Fruit fly (Drosophila melanogaster) whole organism, embryonic: ENCODE results near the gene CG34135.
A peak's percentile ranks its signal among the peaks of the same experiment; 100 is the strongest.

Experiments
- Awh ChIP-seq: fragments of 200-800 bp; sonication (Bioruptor generic); IDR thresholded peaks from 2 replicates; pipeline ENCODE4, ENCODE4 v1.3.6; 2022; ENCODE audit warnings: missing biosample characterization, missing genetic modification characterization
- Blimp-1 ChIP-seq: fragments of 200-800 bp; sonication (Bioruptor generic); optimal IDR thresholded peaks from 3 replicates; lab custom pipeline; 2018; ENCODE audit warnings: missing biosample characterization, missing genetic modification characterization, mild to moderate bottlenecking, moderate library complexity, missing genetic modification reagents
- CG11504 ChIP-seq: fragments of 200-800 bp; sonication (Bioruptor generic); optimal IDR thresholded peaks from 3 replicates; lab custom pipeline; 2019; ENCODE audit warnings: missing biosample characterization, mild to moderate bottlenecking, missing genetic modification characterization, moderate library complexity
- CG12659 ChIP-seq: fragments of 200-800 bp; sonication (Bioruptor generic); optimal IDR thresholded peaks from 3 replicates; lab custom pipeline; 2017; ENCODE audit warnings: mild to moderate bottlenecking, missing biosample characterization, missing genetic modification reagents, missing genetic modification characterization
- CG1647 ChIP-seq: fragments of 200-800 bp; sonication (Bioruptor generic); optimal IDR thresholded peaks from 3 replicates; lab custom pipeline; 2016; ENCODE audit warnings: missing biosample characterization, missing genetic modification characterization
- CG16779 ChIP-seq: fragments of 200-800 bp; sonication (Bioruptor generic); IDR thresholded peaks from 2 replicates; pipeline ENCODE4 v1.3.6; 2022; ENCODE audit warnings: missing biosample characterization, missing genetic modification characterization
- CG17568 ChIP-seq: fragments of 200-800 bp; sonication (Bioruptor generic); optimal IDR thresholded peaks from 2 replicates; lab custom pipeline; 2018; ENCODE audit warnings: missing biosample characterization, mild to moderate bottlenecking, missing genetic modification characterization, moderate library complexity
- CG18476 ChIP-seq: fragments of 200-800 bp; sonication (Bioruptor generic); optimal IDR thresholded peaks from 2 replicates; lab custom pipeline; 2016; ENCODE audit warnings: missing biosample characterization, mild to moderate bottlenecking, missing genetic modification characterization
- CG2678 ChIP-seq: fragments of 200-800 bp; sonication (Bioruptor generic); optimal IDR thresholded peaks from 3 replicates; lab custom pipeline; 2019; ENCODE audit warnings: missing biosample characterization, mild to moderate bottlenecking, missing genetic modification characterization, moderate library complexity
- CG3847 ChIP-seq: fragments of 200-800 bp; sonication (Bioruptor generic); IDR thresholded peaks from 2 replicates; pipeline ENCODE4 v1.3.6; 2022; ENCODE audit warnings: missing biosample characterization, missing genetic modification characterization
- CG4404 ChIP-seq: fragments of 200-800 bp; sonication (Bioruptor generic); IDR thresholded peaks from 2 replicates; pipeline ENCODE4 v1.3.6; 2022; ENCODE audit warnings: missing biosample characterization, missing genetic modification characterization
- CG4820 ChIP-seq: fragments of 200-800 bp; sonication (Bioruptor generic); optimal IDR thresholded peaks from 3 replicates; lab custom pipeline; 2016; ENCODE audit warnings: missing biosample characterization, missing genetic modification characterization
- CG6683 ChIP-seq: fragments of 200-800 bp; sonication (Bioruptor generic); optimal IDR thresholded peaks from 2 replicates; lab custom pipeline; 2017; ENCODE audit warnings: missing biosample characterization, mild to moderate bottlenecking, missing genetic modification characterization, missing genetic modification reagents
- CG6813 ChIP-seq: fragments of 200-800 bp; sonication (Bioruptor generic); optimal IDR thresholded peaks from 2 replicates; lab custom pipeline; 2017; ENCODE audit warnings: missing biosample characterization, missing genetic modification characterization, mild to moderate bottlenecking, moderate library complexity, missing genetic modification reagents
- CG6854 ChIP-seq: fragments of 200-800 bp; sonication (Bioruptor generic); optimal IDR thresholded peaks from 3 replicates; lab custom pipeline; 2017; ENCODE audit warnings: missing biosample characterization, mild to moderate bottlenecking, missing genetic modification characterization
- CG7556 ChIP-seq: fragments of 200-800 bp; sonication (Bioruptor generic); optimal IDR thresholded peaks from 2 replicates; lab custom pipeline; 2017; ENCODE audit warnings: missing biosample characterization, mild to moderate bottlenecking, missing genetic modification characterization
- CG7745 ChIP-seq: fragments of 200-800 bp; sonication (Bioruptor generic); optimal IDR thresholded peaks from 2 replicates; lab custom pipeline; 2018; ENCODE audit warnings: missing biosample characterization, mild to moderate bottlenecking, missing genetic modification characterization, moderate library complexity
- CG8765 ChIP-seq: fragments of 200-800 bp; sonication (Bioruptor generic); IDR thresholded peaks from 2 replicates; pipeline ENCODE4 v1.3.6; 2022; ENCODE audit warnings: missing biosample characterization, missing genetic modification characterization
- CkIIα-i1 ChIP-seq: fragments of 200-800 bp; sonication (Bioruptor generic); IDR thresholded peaks from 2 replicates; pipeline ENCODE4 v1.3.6; 2022; ENCODE audit warnings: missing biosample characterization, missing genetic modification characterization
- Dip3 ChIP-seq: fragments of 200-800 bp; sonication (Bioruptor generic); optimal IDR thresholded peaks from 3 replicates; lab custom pipeline; 2016; ENCODE audit warnings: missing biosample characterization, missing genetic modification characterization
- Doc3 ChIP-seq: fragments of 200-800 bp; sonication (Bioruptor generic); IDR thresholded peaks from 3 replicates; pipeline ENCODE4 v1.3.6; 2022; ENCODE audit warnings: missing biosample characterization, missing genetic modification characterization; ENCODE audit not compliant: partially characterized antibody
- Dp ChIP-seq: fragments of 200-800 bp; sonication (Bioruptor generic); optimal IDR thresholded peaks from 2 replicates; lab custom pipeline; 2018; ENCODE audit warnings: missing biosample characterization, mild to moderate bottlenecking, missing genetic modification characterization, moderate library complexity
- Eip74EF ChIP-seq, 2 experiments: fragments of 200-800 bp in 1 of 2; fragments of >200 bp in 1 of 2; sonication (Bioruptor generic) in 1 of 2; optimal IDR thresholded peaks; 2 replicates each; lab custom pipeline; 2017 to 2019; ENCODE audit warnings: missing biosample characterization in 2 of 2, missing genetic modification characterization in 2 of 2, mild to moderate bottlenecking in 1 of 2, moderate library complexity in 1 of 2
- HHEX ChIP-seq: fragments of 200-800 bp; sonication (Bioruptor generic); optimal IDR thresholded peaks from 3 replicates; lab custom pipeline; 2017; ENCODE audit warnings: missing biosample characterization, mild to moderate bottlenecking, missing genetic modification characterization, missing genetic modification reagents
- Hmr ChIP-seq: fragments of 200-800 bp; sonication (Bioruptor generic); optimal IDR thresholded peaks from 3 replicates; lab custom pipeline; 2017; ENCODE audit warnings: mild to moderate bottlenecking, missing biosample characterization, missing genetic modification reagents, missing genetic modification characterization
- Hr51 ChIP-seq, 2 experiments: fragments of 200-800 bp; sonication (Bioruptor generic); optimal IDR thresholded peaks; 2 replicates in 1 of 2; 3 replicates in 1 of 2; lab custom pipeline; 2016 to 2018; ENCODE audit warnings: missing biosample characterization in 2 of 2, missing genetic modification characterization in 2 of 2, mild to moderate bottlenecking in 1 of 2, moderate library complexity in 1 of 2
- Lhr ChIP-seq: fragments of 200-800 bp; sonication (Bioruptor generic); optimal IDR thresholded peaks from 3 replicates; lab custom pipeline; 2017; ENCODE audit warnings: mild to moderate bottlenecking, missing biosample characterization, missing genetic modification reagents, missing genetic modification characterization
- MESR4 ChIP-seq: fragments of 200-800 bp; sonication (Bioruptor generic); optimal IDR thresholded peaks from 2 replicates; lab custom pipeline; 2018; ENCODE audit warnings: missing biosample characterization, mild to moderate bottlenecking, missing genetic modification characterization, moderate library complexity
- Myb ChIP-seq: fragments of 200-800 bp; sonication (Bioruptor generic); optimal IDR thresholded peaks from 2 replicates; lab custom pipeline; 2016; ENCODE audit warnings: missing biosample characterization, missing genetic modification characterization
- NC2β ChIP-seq: fragments of 200-800 bp; sonication (Bioruptor generic); optimal IDR thresholded peaks from 2 replicates; lab custom pipeline; 2016; ENCODE audit warnings: missing biosample characterization, missing genetic modification characterization
- Oli ChIP-seq: fragments of 200-800 bp; sonication (Bioruptor generic); optimal IDR thresholded peaks from 2 replicates; lab custom pipeline; 2018; ENCODE audit warnings: missing biosample characterization, mild to moderate bottlenecking, missing genetic modification characterization, moderate library complexity
- TFAM ChIP-seq: fragments of 200-800 bp; sonication (Bioruptor generic); optimal IDR thresholded peaks from 2 replicates; lab custom pipeline; 2017; ENCODE audit warnings: missing biosample characterization, missing genetic modification characterization, inconsistent platforms
- br ChIP-seq: fragments of >200 bp; optimal IDR thresholded peaks from 2 replicates; lab custom pipeline; 2017
- bsh ChIP-seq, 2 experiments: fragments of 200-800 bp; sonication (Bioruptor generic); optimal IDR thresholded peaks; 2 replicates each; lab custom pipeline; 2017 to 2018; ENCODE audit warnings: mild to moderate bottlenecking in 2 of 2, missing biosample characterization in 2 of 2, missing genetic modification characterization in 2 of 2, moderate library complexity in 1 of 2
- cg ChIP-seq: fragments of 200-800 bp; sonication (Bioruptor generic); optimal IDR thresholded peaks from 3 replicates; lab custom pipeline; 2019; ENCODE audit warnings: missing biosample characterization, mild to moderate bottlenecking, missing genetic modification characterization, moderate library complexity
- chn ChIP-seq: fragments of 200-800 bp; sonication (Bioruptor generic); optimal IDR thresholded peaks from 2 replicates; lab custom pipeline; 2016; ENCODE audit warnings: missing biosample characterization, missing genetic modification characterization
- crc ChIP-seq: fragments of 200-800 bp; sonication (Bioruptor generic); optimal IDR thresholded peaks from 2 replicates; lab custom pipeline; 2016; ENCODE audit warnings: missing biosample characterization, missing genetic modification characterization
- croc ChIP-seq: fragments of 200-800 bp; sonication (Bioruptor generic); conservative IDR thresholded peaks from 3 replicates; pipeline ENCODE4 v1.3.6; 2022; ENCODE audit warnings: missing biosample characterization, missing genetic modification characterization
- gcm ChIP-seq: fragments of 200-800 bp; sonication (Bioruptor generic); optimal IDR thresholded peaks from 2 replicates; lab custom pipeline; 2019; ENCODE audit warnings: missing biosample characterization, mild to moderate bottlenecking, missing genetic modification characterization, moderate library complexity
- gem ChIP-seq: fragments of 200-800 bp; sonication (Bioruptor generic); optimal IDR thresholded peaks from 2 replicates; lab custom pipeline; 2019; ENCODE audit warnings: missing biosample characterization, mild to moderate bottlenecking, missing genetic modification characterization, moderate library complexity
- h ChIP-seq: fragments of >200 bp; optimal IDR thresholded peaks from 2 replicates; lab custom pipeline; 2017
- mam ChIP-seq: fragments of 200-800 bp; sonication (Bioruptor generic); optimal IDR thresholded peaks from 3 replicates; lab custom pipeline; 2016; ENCODE audit warnings: missing biosample characterization, missing genetic modification characterization
- nau ChIP-seq: fragments of 200-800 bp; sonication (Bioruptor generic); optimal IDR thresholded peaks from 3 replicates; lab custom pipeline; 2017; ENCODE audit warnings: missing biosample characterization, mild to moderate bottlenecking, missing genetic modification characterization, missing genetic modification reagents
- psq ChIP-seq: fragments of 200-800 bp; sonication (Bioruptor generic); optimal IDR thresholded peaks from 2 replicates; lab custom pipeline; 2017; ENCODE audit warnings: missing biosample characterization, missing genetic modification characterization
- row ChIP-seq: fragments of 200-800 bp; sonication (Bioruptor generic); IDR thresholded peaks from 3 replicates; pipeline ENCODE4 v1.3.6; 2022; ENCODE audit warnings: missing biosample characterization, missing genetic modification characterization
- sc ChIP-seq, 3 experiments: fragments of >200 bp in 2 of 3; fragments of 200-800 bp in 1 of 3; sonication (Bioruptor generic) in 1 of 3; optimal IDR thresholded peaks; 2 replicates in 2 of 3; 3 replicates in 1 of 3; lab custom pipeline; 2017; ENCODE audit warnings: mild to moderate bottlenecking in 1 of 3, missing biosample characterization in 1 of 3, missing genetic modification characterization in 1 of 3, missing genetic modification reagents in 1 of 3
- ttk ChIP-seq: fragments of 200-800 bp; sonication (Bioruptor generic); IDR thresholded peaks from 2 replicates; pipeline ENCODE4 v2.1.2; 2022; ENCODE audit warnings: missing biosample characterization, missing genetic modification characterization
- zen ChIP-seq: fragments of 200-800 bp; sonication (Bioruptor generic); optimal IDR thresholded peaks from 3 replicates; lab custom pipeline; 2018; ENCODE audit warnings: missing biosample characterization, mild to moderate bottlenecking, missing genetic modification characterization, moderate library complexity
- zf30C ChIP-seq: fragments of 200-800 bp; sonication (Bioruptor generic); optimal IDR thresholded peaks from 3 replicates; lab custom pipeline; 2018; ENCODE audit warnings: missing biosample characterization, mild to moderate bottlenecking, missing genetic modification characterization

Gene CG34135

DNA sequence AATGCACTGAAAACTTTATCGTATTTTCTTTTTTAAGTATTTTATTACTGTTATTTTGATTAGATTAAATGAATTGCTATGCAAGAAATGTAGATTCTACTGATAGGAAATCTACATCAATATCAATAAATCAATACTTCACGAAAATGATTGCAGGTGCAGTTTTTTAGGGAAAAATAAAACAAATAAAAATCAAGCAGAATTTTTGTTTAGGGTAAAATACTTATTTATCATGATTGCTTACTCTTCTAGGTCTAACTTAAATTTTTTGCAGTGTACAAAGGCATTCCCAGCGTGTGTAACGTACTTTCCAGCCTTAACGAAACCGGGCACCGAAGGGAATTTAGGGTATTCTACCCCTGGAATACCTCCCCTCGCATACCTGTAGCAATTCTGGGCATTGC, 40.5 kb upstream of the CG34135 start (continued):
- peak; percentile 2 for TF ChIP-seq Myb (GFP tag; lab: Kevin White, UChicago)
- TF ChIP-seq CG11504 (tag; lab: Kevin White, UChicago): peak; percentile 76
- TF ChIP-seq CkIIα-i1: no peak
- TF ChIP-seq CG16779: no peak
- no peak for TF ChIP-seq CG3847
- TF ChIP-seq CG18476: peak; percentile 63
- peak; percentile 75 for TF ChIP-seq CG6813 (GFP tag; lab: Kevin White, UChicago)
- no peak for TF ChIP-seq chn (GFP tag; lab: Kevin White, UChicago)
- TF ChIP-seq mam (GFP tag; lab: Kevin White, UChicago): peak; percentile 11
- peak; percentile 63 for TF ChIP-seq croc (GFP tag; lab: Robert Waterston, UW)
- peak; percentile 9 for TF ChIP-seq HHEX
- no peak for TF ChIP-seq h (lab: Kevin White, UChicago)
- TF ChIP-seq NC2β (GFP tag; lab: Kevin White, UChicago): peak; percentile 68
- TF ChIP-seq CG7556: peak; percentile 86
- peak; percentile 18 for TF ChIP-seq crc (GFP tag; lab: Kevin White, UChicago)
- peak; percentile 1 for TF ChIP-seq TFAM (GFP tag; lab: Kevin White, UChicago)
- TF ChIP-seq Blimp-1 (GFP tag; lab: Kevin White, UChicago): peak; percentile 70
- 0 out of 2 replicates have a peak, but pooled peaks have one; percentile 33 for TF ChIP-seq ttk (GFP tag; lab: Robert Waterston, UW)
- no peak for TF ChIP-seq Dip3
- peak in 1 of 2 experiments; percentile 5 for TF ChIP-seq Eip74EF (GFP tag; optimal IDR thresholded peaks at IDR 0.05; lab: Kevin White, UChicago)
- TF ChIP-seq nau: peak; percentile 2
- TF ChIP-seq bsh (GFP tag; optimal IDR thresholded peaks at IDR 0.05; lab: Kevin White, UChicago): peak in 1 of 2 experiments; percentile 80
- peak; percentile 91 for TF ChIP-seq gem
- TF ChIP-seq Hr51 (GFP tag; optimal IDR thresholded peaks at IDR 0.05; lab: Kevin White, UChicago): peak in 1 of 2 experiments; percentile 55
- TF ChIP-seq MESR4 (GFP tag; lab: Kevin White, UChicago): no peak
- peak; percentile 73 for TF ChIP-seq Oli (tag; lab: Kevin White, UChicago)
- TF ChIP-seq br (lab: Kevin White, UChicago): no peak
- no peak for TF ChIP-seq CG6854 (GFP tag; lab: Kevin White, UChicago)
- TF ChIP-seq row (GFP tag; lab: Robert Waterston, UW): peak; percentile 79
- TF ChIP-seq cg (GFP tag; lab: Kevin White, UChicago): no peak
- peak; percentile 40; the same call in 1 of the 2 replicates for TF ChIP-seq Awh (GFP tag; lab: Robert Waterston, UW)
- TF ChIP-seq CG4404 (GFP tag; lab: Robert Waterston, UW): peak; percentile 90
- peak; percentile 43 for TF ChIP-seq CG17568 (GFP tag; lab: Kevin White, UChicago)
- no peak for TF ChIP-seq Dp (GFP tag; lab: Kevin White, UChicago)
- TF ChIP-seq sc (optimal IDR thresholded peaks at IDR 0.05; lab: Kevin White, UChicago): no peak
- TF ChIP-seq sc (GFP tag; optimal IDR thresholded peaks at IDR 0.05; lab: Kevin White, UChicago): peak; percentile 81
- TF ChIP-seq CG4820 (GFP tag; lab: Kevin White, UChicago): peak; percentile 73
- TF ChIP-seq zen (tag; lab: Kevin White, UChicago): peak; percentile 97
- TF ChIP-seq Hmr (GFP tag; lab: Kevin White, UChicago): peak; percentile 21
- TF ChIP-seq CG7745: peak; percentile 66
- TF ChIP-seq CG1647 (GFP tag; lab: Kevin White, UChicago): no peak
- TF ChIP-seq psq: no peak
- TF ChIP-seq CG2678 (tag; lab: Kevin White, UChicago): peak; percentile 77
- peak; percentile 32 for TF ChIP-seq CG12659
- no peak for TF ChIP-seq CG6683
- TF ChIP-seq gcm: peak; percentile 88
- peak; percentile 100 for TF ChIP-seq zf30C (GFP tag; lab: Kevin White, UChicago)
- peak; percentile 44 for TF ChIP-seq Lhr (GFP tag; lab: Kevin White, UChicago)
- peak; percentile 75 for TF ChIP-seq CG8765 (GFP tag; lab: Robert Waterston, UW)
- TF ChIP-seq Doc3 (GFP tag; lab: Robert Waterston, UW): no peak
